Fruit fly (Drosophila melanogaster): ENCODE data around the gene Vha16-3.

DNA sequence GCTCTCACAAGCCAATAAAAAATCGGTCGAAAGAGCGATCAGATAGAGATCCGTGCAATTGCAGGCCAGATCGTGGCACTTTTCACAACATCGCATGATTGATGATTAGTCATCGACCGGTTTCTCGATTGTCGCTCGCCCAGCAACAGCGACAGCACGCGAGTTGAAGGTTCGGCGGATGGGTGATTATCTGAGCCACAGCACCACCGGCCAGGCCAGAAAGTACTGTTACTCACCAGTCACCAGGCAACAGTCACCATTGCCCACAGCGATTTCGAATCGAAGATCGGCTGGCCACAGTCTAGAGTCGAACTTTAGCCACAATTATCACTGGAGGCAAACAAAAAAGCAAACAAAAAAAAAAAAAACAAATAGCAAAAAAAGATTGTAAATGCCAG, 41.2 kb upstream of the Vha16-3 start:
- TF ChIP-seq CG8478 (optimal IDR thresholded peaks at IDR 0.05) (no peak), psq (optimal IDR thresholded peaks at IDR 0.05) (no peak), usp (GFP tag; optimal IDR thresholded peaks at IDR 0.05) (no peak)
